Worm (Caenorhabditis elegans): ENCODE results near the gene B0281.1.

DNA sequence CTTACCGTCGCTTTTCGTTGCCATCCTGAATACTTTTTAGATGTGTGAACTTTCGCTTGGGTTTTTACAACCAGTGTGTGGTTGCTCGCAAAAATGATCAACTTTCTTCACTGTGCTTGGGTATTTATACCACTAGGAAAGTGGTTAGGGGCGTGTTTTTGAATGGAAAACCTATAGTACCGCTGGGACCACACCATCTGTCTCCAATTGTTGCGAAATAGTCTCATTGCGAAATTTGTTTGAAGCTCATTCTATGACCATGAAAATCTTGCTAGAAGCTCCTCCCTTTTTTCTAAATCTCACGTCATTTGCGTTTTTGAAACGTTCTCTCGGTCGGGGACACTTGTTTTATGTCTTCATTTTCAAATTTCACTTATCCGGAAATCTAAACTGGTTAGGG, 24.1 kb upstream of the B0281.1 start, which contains the start of the genes K09F6.10 and K09F6.13:
- TF ChIP-seq fos-1 (tag; optimal IDR thresholded peaks at IDR 0.05), result no peak
- TF ChIP-seq gei-8 (GFP tag; optimal IDR thresholded peaks at IDR 0.05), result no peak
- no peak for TF ChIP-seq zag-1 (tag; optimal IDR thresholded peaks at IDR 0.05)
- no peak for TF ChIP-seq dpl-1 (GFP tag; optimal IDR thresholded peaks at IDR 0.05)
- no peak for TF ChIP-seq aly-2 (tag; optimal IDR thresholded peaks at IDR 0.05)
- TF ChIP-seq ceh-44 (GFP tag; IDR thresholded peaks at IDR 0.05), result no peak
- no peak for TF ChIP-seq F49E8.2 (tag; optimal IDR thresholded peaks at IDR 0.05; ENCODE audit: borderline replicate concordance)
- TF ChIP-seq duxl-1 (tag; optimal IDR thresholded peaks at IDR 0.05; ENCODE audit: poor library complexity), result no peak
- no peak for TF ChIP-seq lin-13 (GFP tag; optimal IDR thresholded peaks at IDR 0.05)
- no peak for TF ChIP-seq hmg-1.1 (GFP tag; IDR thresholded peaks at IDR 0.05)
- TF ChIP-seq ceh-82 (tag; optimal IDR thresholded peaks at IDR 0.05), result no peak
- TF ChIP-seq skn-1 (tag; optimal IDR thresholded peaks at IDR 0.05), result no peak
- no peak for TF ChIP-seq ztf-11 (tag; optimal IDR thresholded peaks at IDR 0.05)
- TF ChIP-seq zfp-2 (tag; optimal IDR thresholded peaks at IDR 0.05), result no peak

Data from whole organism, L4 larva.